Fruit fly (Drosophila melanogaster): Measurements from ENCODE around the gene CG42371.

dm6 chr2L:2201107-2201561, 15.9 kb downstream of the CG42371 start:
- peak; percentile 60 for TF ChIP-seq CG8944 (GFP tag; optimal IDR thresholded peaks at IDR 0.05)
- TF ChIP-seq klu (GFP tag; IDR thresholded peaks at IDR 0.05) = no peak
- peak; percentile 53 for TF ChIP-seq disco-r (GFP tag; optimal IDR thresholded peaks at IDR 0.05)

Data from whole organism, embryonic.